Fruit fly (Drosophila melanogaster) whole organism, embryonic: ENCODE data around the gene CG15506.

Experiments
- B-H1 ChIP-seq: fragments of 200-800 bp; sonication (Bioruptor generic); IDR thresholded peaks from 3 replicates; pipeline ENCODE4 v1.3.6; 2022; ENCODE audit warnings: missing biosample characterization, missing genetic modification characterization
- B-H2 ChIP-seq: fragments of 200-800 bp; sonication (Bioruptor generic); optimal IDR thresholded peaks from 2 replicates; lab custom pipeline; 2018; ENCODE audit warnings: missing biosample characterization, mild to moderate bottlenecking, missing genetic modification characterization
- CG11247 ChIP-seq: fragments of 200-800 bp; sonication (Bioruptor generic); IDR thresholded peaks from 2 replicates; pipeline ENCODE4 v1.3.6; 2022; ENCODE audit warnings: missing biosample characterization, missing genetic modification characterization
- CG12155 ChIP-seq: fragments of 200-800 bp; sonication (Bioruptor generic); optimal IDR thresholded peaks from 3 replicates; lab custom pipeline; 2016; ENCODE audit warnings: missing biosample characterization, missing genetic modification characterization
- CG13287 ChIP-seq: fragments of 200-800 bp; sonication (Bioruptor generic); IDR thresholded peaks from 2 replicates; pipeline ENCODE4 v1.3.6; 2022; ENCODE audit warnings: missing biosample characterization, missing genetic modification characterization; ENCODE audit not compliant: partially characterized antibody
- CG13894 ChIP-seq: fragments of 200-800 bp; sonication (Bioruptor generic); optimal IDR thresholded peaks from 3 replicates; lab custom pipeline; 2018; ENCODE audit warnings: missing biosample characterization, mild to moderate bottlenecking, missing genetic modification characterization, moderate library complexity
- CG14965 ChIP-seq: fragments of 200-800 bp; sonication (Bioruptor generic); optimal IDR thresholded peaks from 2 replicates; lab custom pipeline; 2016; ENCODE audit warnings: missing biosample characterization, missing genetic modification characterization, borderline replicate concordance
- CG15514 ChIP-seq: fragments of 200-800 bp; sonication (Bioruptor generic); optimal IDR thresholded peaks from 3 replicates; lab custom pipeline; 2017; ENCODE audit warnings: missing biosample characterization, missing genetic modification characterization, mild to moderate bottlenecking, moderate library complexity, missing genetic modification reagents
- CG18011 ChIP-seq: fragments of 200-800 bp; sonication (Bioruptor generic); optimal IDR thresholded peaks from 2 replicates; lab custom pipeline; 2017; ENCODE audit warnings: missing biosample characterization, missing genetic modification characterization, mild to moderate bottlenecking, moderate library complexity, missing genotype
- CG1832 ChIP-seq: fragments of 200-800 bp; sonication (Bioruptor generic); optimal IDR thresholded peaks from 2 replicates; lab custom pipeline; 2017; ENCODE audit warnings: missing biosample characterization, mild to moderate bottlenecking, missing genetic modification characterization, inconsistent platforms
- CG30431 ChIP-seq: fragments of 200-800 bp; sonication (Bioruptor generic); optimal IDR thresholded peaks from 2 replicates; lab custom pipeline; 2017; ENCODE audit warnings: missing biosample characterization, missing genetic modification characterization
- CG3281 ChIP-seq: fragments of 200-800 bp; sonication (Bioruptor generic); optimal IDR thresholded peaks from 3 replicates; lab custom pipeline; 2017; ENCODE audit warnings: missing biosample characterization, mild to moderate bottlenecking, missing genetic modification characterization
- CG34422 ChIP-seq: fragments of 200-800 bp; sonication (Bioruptor generic); IDR thresholded peaks from 3 replicates; pipeline ENCODE4 v1.3.6; 2022; ENCODE audit warnings: missing biosample characterization, missing genetic modification characterization
- Dll ChIP-seq: fragments of 200-800 bp; sonication (Bioruptor generic); IDR thresholded peaks from 4 replicates; pipeline ENCODE4 v1.3.6; 2022; ENCODE audit warnings: missing biosample characterization, missing genetic modification characterization; ENCODE audit not compliant: partially characterized antibody
- Dp ChIP-seq: fragments of 200-800 bp; sonication (Bioruptor generic); optimal IDR thresholded peaks from 2 replicates; lab custom pipeline; 2018; ENCODE audit warnings: missing biosample characterization, mild to moderate bottlenecking, missing genetic modification characterization, moderate library complexity
- HLH4C ChIP-seq: fragments of 200-800 bp; sonication (Bioruptor generic); IDR thresholded peaks from 3 replicates; pipeline ENCODE4 v1.3.6; 2022; ENCODE audit warnings: missing biosample characterization, missing genetic modification characterization; ENCODE audit not compliant: partially characterized antibody
- Lpt ChIP-seq: fragments of >200 bp; optimal IDR thresholded peaks from 2 replicates; lab custom pipeline; 2018; ENCODE audit warnings: missing biosample characterization, missing genetic modification characterization
- MESR4 ChIP-seq: fragments of 200-800 bp; sonication (Bioruptor generic); optimal IDR thresholded peaks from 2 replicates; lab custom pipeline; 2018; ENCODE audit warnings: missing biosample characterization, mild to moderate bottlenecking, missing genetic modification characterization, moderate library complexity
- Sin3A ChIP-seq: fragments of >200 bp; optimal IDR thresholded peaks from 2 replicates; lab custom pipeline; 2018
- Sry-δ ChIP-seq: fragments of 200-800 bp; sonication (Bioruptor generic); optimal IDR thresholded peaks from 2 replicates; lab custom pipeline; 2016; ENCODE audit warnings: missing biosample characterization, missing genetic modification characterization
- Trl ChIP-seq, 3 experiments: fragments of >200 bp in 2 of 3; fragments of 200-800 bp in 1 of 3; sonication (Bioruptor generic) in 1 of 3; optimal IDR thresholded peaks; 2 replicates in 1 of 3; 3 replicates in 2 of 3; lab custom pipeline; 2016 to 2017; ENCODE audit warnings: missing biosample characterization in 1 of 3, missing genetic modification characterization in 1 of 3
- YL-1 ChIP-seq: fragments of 200-800 bp; sonication (Bioruptor generic); optimal IDR thresholded peaks from 3 replicates; lab custom pipeline; 2017; ENCODE audit warnings: missing biosample characterization, mild to moderate bottlenecking, missing genetic modification characterization
- bbx ChIP-seq: fragments of 200-800 bp; sonication (Bioruptor generic); IDR thresholded peaks from 2 replicates; pipeline ENCODE4 v1.3.6; 2022; ENCODE audit warnings: missing biosample characterization, missing genetic modification characterization; ENCODE audit not compliant: partially characterized antibody
- bcd ChIP-seq: fragments of 200-800 bp; sonication (Bioruptor generic); optimal IDR thresholded peaks from 2 replicates; lab custom pipeline; 2017; ENCODE audit warnings: missing biosample characterization, mild to moderate bottlenecking, missing genetic modification characterization
- bsh ChIP-seq, 2 experiments: fragments of 200-800 bp; sonication (Bioruptor generic); optimal IDR thresholded peaks; 2 replicates each; lab custom pipeline; 2017 to 2018; ENCODE audit warnings: mild to moderate bottlenecking in 2 of 2, missing biosample characterization in 2 of 2, missing genetic modification characterization in 2 of 2, moderate library complexity in 1 of 2
- chinmo ChIP-seq: fragments of 200-800 bp; sonication (Bioruptor generic); IDR thresholded peaks from 4 replicates; pipeline ENCODE4 v1.3.6; 2022; ENCODE audit warnings: missing biosample characterization, missing genetic modification characterization; ENCODE audit not compliant: partially characterized antibody
- crol ChIP-seq: fragments of 200-800 bp; sonication (Bioruptor generic); IDR thresholded peaks from 2 replicates; pipeline ENCODE4 v1.3.6; 2022; ENCODE audit warnings: missing biosample characterization, missing genetic modification characterization
- gro ChIP-seq: fragments of 200-800 bp; sonication (Bioruptor generic); optimal IDR thresholded peaks from 2 replicates; lab custom pipeline; 2016; ENCODE audit warnings: missing biosample characterization, missing genetic modification characterization
- hbn ChIP-seq: fragments of 200-800 bp; sonication (Bioruptor generic); IDR thresholded peaks from 2 replicates; pipeline ENCODE4 v1.3.6; 2022; ENCODE audit warnings: missing biosample characterization, missing genetic modification characterization; ENCODE audit not compliant: partially characterized antibody
- mirr ChIP-seq: fragments of 200-800 bp; sonication (Bioruptor generic); optimal IDR thresholded peaks from 3 replicates; lab custom pipeline; 2018; ENCODE audit warnings: missing biosample characterization, mild to moderate bottlenecking, missing genetic modification characterization
- nom ChIP-seq: fragments of 200-800 bp; sonication (Bioruptor generic); optimal IDR thresholded peaks from 2 replicates; lab custom pipeline; 2017; ENCODE audit warnings: missing biosample characterization, missing genetic modification characterization, mild to moderate bottlenecking, moderate library complexity, missing genetic modification reagents
- rib ChIP-seq: fragments of 200-800 bp; sonication (Bioruptor generic); IDR thresholded peaks from 2 replicates; pipeline ENCODE4 v1.3.6; 2022; ENCODE audit warnings: missing biosample characterization, missing genetic modification characterization
- scrt ChIP-seq: fragments of 200-800 bp; sonication (Bioruptor generic); optimal IDR thresholded peaks from 2 replicates; lab custom pipeline; 2018; ENCODE audit warnings: missing biosample characterization, mild to moderate bottlenecking, missing genetic modification characterization, moderate library complexity
- sd ChIP-seq: fragments of 200-800 bp; sonication (Bioruptor generic); optimal IDR thresholded peaks from 3 replicates; lab custom pipeline; 2018; ENCODE audit warnings: missing biosample characterization, mild to moderate bottlenecking, missing genetic modification characterization, moderate library complexity
- sna ChIP-seq: fragments of 200-800 bp; sonication (Bioruptor generic); IDR thresholded peaks from 2 replicates; pipeline ENCODE4 v1.3.6; 2022; ENCODE audit warnings: missing biosample characterization, missing genetic modification characterization; ENCODE audit not compliant: partially characterized antibody
- sug ChIP-seq: fragments of 200-800 bp; optimal IDR thresholded peaks from 2 replicates; lab custom pipeline; 2019; ENCODE audit warnings: missing biosample characterization, mild to moderate bottlenecking, missing genetic modification characterization, moderate library complexity
- trem ChIP-seq: fragments of 200-800 bp; optimal IDR thresholded peaks from 3 replicates; lab custom pipeline; 2019; ENCODE audit warnings: missing biosample characterization, mild to moderate bottlenecking, missing genetic modification characterization, moderate library complexity
- zfh1 ChIP-seq: fragments of 200-800 bp; sonication (Bioruptor generic); IDR thresholded peaks from 3 replicates; pipeline ENCODE4 v1.3.6; 2022; ENCODE audit warnings: missing biosample characterization, missing genetic modification characterization

Gene CG15506

dm6 chr3R:29723048-29723656 lies 4.7 kb downstream of the CG15506 start, which contains the start of gene Pcd (continued):
- TF ChIP-seq CG11247 (GFP tag; lab: Robert Waterston, UW) (no peak), bbx (peak; percentile 31; the same call in 1 of the 2 replicates), sd (tag; lab: Kevin White, UChicago) (peak; percentile 98), CG12155 (GFP tag; lab: Kevin White, UChicago) (peak; percentile 97), CG34422 (peak; percentile 14; the same call in 1 of the 3 replicates), nom (GFP tag; lab: Kevin White, UChicago) (peak; percentile 52), crol (GFP tag; lab: Robert Waterston, UW) (peak; percentile 91), HLH4C (0 out of 3 replicates have a peak, but pooled peaks have one; percentile 36), sna (GFP tag; lab: Robert Waterston, UW) (peak; percentile 24; the same call in 1 of the 2 replicates), Trl (optimal IDR thresholded peaks at IDR 0.05; lab: Kevin White, UChicago) (no peak), Trl (GFP tag; optimal IDR thresholded peaks at IDR 0.05; lab: Kevin White, UChicago) (no peak), Dll (GFP tag; lab: Robert Waterston, UW) (peak; percentile 41; the same call in 1 of the 4 replicates), gro (GFP tag; lab: Kevin White, UChicago) (peak; percentile 9), CG3281 (GFP tag; lab: Kevin White, UChicago) (no peak), CG30431 (GFP tag; lab: Kevin White, UChicago) (no peak), zfh1 (0 out of 3 replicates have a peak, but pooled peaks have one; percentile 9), sug (tag; lab: Kevin White, UChicago) (peak; percentile 3), CG13894 (peak; percentile 35), CG15514 (GFP tag; lab: Kevin White, UChicago) (peak; percentile 77), rib (GFP tag; lab: Robert Waterston, UW) (peak; percentile 73), Sry-δ (GFP tag; lab: Kevin White, UChicago) (peak; percentile 4), MESR4 (GFP tag; lab: Kevin White, UChicago) (peak; percentile 56), YL-1 (GFP tag; lab: Kevin White, UChicago) (peak; percentile 9), hbn (GFP tag; lab: Robert Waterston, UW) (0 out of 2 replicates have a peak, but pooled peaks have one; percentile 24), bsh (GFP tag; optimal IDR thresholded peaks at IDR 0.05; lab: Kevin White, UChicago) (peak in 1 of 2 experiments; percentile 24), CG18011 (peak; percentile 14), scrt (GFP tag; lab: Kevin White, UChicago) (peak; percentile 90), chinmo (peak; percentile 96), bcd (GFP tag; lab: Kevin White, UChicago) (no peak), CG1832 (GFP tag; lab: Kevin White, UChicago) (no peak), mirr (GFP tag; lab: Kevin White, UChicago) (peak; percentile 7), CG13287 (GFP tag; lab: Robert Waterston, UW) (peak; percentile 64), Lpt (GFP tag; lab: Kevin White, UChicago) (no peak), Dp (GFP tag; lab: Kevin White, UChicago) (peak; percentile 88), trem (tag; lab: Kevin White, UChicago) (peak; percentile 99), B-H2 (GFP tag; lab: Kevin White, UChicago) (peak; percentile 51), CG14965 (GFP tag; lab: Kevin White, UChicago) (no peak), Sin3A (peak; percentile 7), B-H1 (no peak)
